Worm (Caenorhabditis elegans) whole organism, young adult: ENCODE results near the gene pix-1.
A peak's percentile ranks its signal among the peaks of the same experiment; 100 is the strongest.

Experiments
- B0035.1 ChIP-seq: sonication (generic microtip); optimal IDR thresholded peaks from 2 replicates; lab custom pipeline; 2016; ENCODE audit warnings: missing genetic modification characterization, mild to moderate bottlenecking, missing compliant biosample characterization, missing genotype, missing genetic modification reagents
- B0336.3 ChIP-seq: fragments of 200-800 bp; sonication (Bioruptor generic); IDR thresholded peaks from 2 replicates; pipeline ENCODE4 v1.3.6; 2022; ENCODE audit warnings: missing genetic modification characterization, missing compliant biosample characterization
- F22D6.2 ChIP-seq: sonication (generic microtip); optimal IDR thresholded peaks from 2 replicates; lab custom pipeline; 2016; ENCODE audit warnings: mild to moderate bottlenecking, missing genetic modification characterization, missing compliant biosample characterization
- F57A8.1 ChIP-seq: fragments of 200-800 bp; sonication (Bioruptor generic); optimal IDR thresholded peaks from 2 replicates; lab custom pipeline; 2018; ENCODE audit warnings: mild to moderate bottlenecking, missing genetic modification characterization, moderate library complexity, missing compliant biosample characterization
- K11D2.4 ChIP-seq: fragments of 200-800 bp; sonication (Bioruptor generic); IDR thresholded peaks from 2 replicates; pipeline ENCODE4 v1.3.6; 2022; ENCODE audit warnings: missing genetic modification reagents, missing genetic modification characterization, missing compliant biosample characterization
- K12H6.12 ChIP-seq: fragments of 200-800 bp; sonication (Bioruptor generic); optimal IDR thresholded peaks from 2 replicates; lab custom pipeline; 2018; ENCODE audit warnings: mild to moderate bottlenecking, missing genetic modification characterization, missing compliant biosample characterization
- T07F8.4 ChIP-seq: sonication (generic microtip); optimal IDR thresholded peaks from 2 replicates; lab custom pipeline; 2016; ENCODE audit warnings: mild to moderate bottlenecking, missing genetic modification characterization, moderate library complexity, missing compliant biosample characterization
- T26A5.8 ChIP-seq: sonication (generic microtip); optimal IDR thresholded peaks from 2 replicates; lab custom pipeline; 2016; ENCODE audit warnings: missing genetic modification characterization, missing compliant biosample characterization
- Y53F4B.3 ChIP-seq: fragments of 200-800 bp; sonication (Bioruptor generic); IDR thresholded peaks from 2 replicates; pipeline ENCODE4 v1.3.6; 2022; ENCODE audit warnings: missing genetic modification reagents, missing genetic modification characterization, missing compliant biosample characterization
- ZK185.1 ChIP-seq: sonication (generic microtip); optimal IDR thresholded peaks from 2 replicates; lab custom pipeline; 2016; ENCODE audit warnings: mild to moderate bottlenecking, missing genetic modification characterization, missing compliant biosample characterization; ENCODE audit not compliant: poor library complexity, severe bottlenecking
- attf-5 ChIP-seq: fragments of 200-800 bp; sonication (Bioruptor generic); optimal IDR thresholded peaks from 2 replicates; lab custom pipeline; 2018; ENCODE audit warnings: mild to moderate bottlenecking, missing genetic modification characterization, missing compliant biosample characterization
- attf-6 ChIP-seq: fragments of 200-800 bp; sonication (Bioruptor generic); IDR thresholded peaks from 2 replicates; pipeline ENCODE4 v1.3.6; 2022; ENCODE audit warnings: missing genetic modification reagents, missing genetic modification characterization, missing compliant biosample characterization
- bed-2 ChIP-seq: fragments of 200-800 bp; sonication (Bioruptor generic); IDR thresholded peaks from 2 replicates; pipeline ENCODE4 v1.3.6; 2022; ENCODE audit warnings: missing genetic modification reagents, missing genetic modification characterization, missing compliant biosample characterization
- ceh-27 ChIP-seq: fragments of 200-800 bp; sonication (Bioruptor generic); optimal IDR thresholded peaks from 2 replicates; lab custom pipeline; 2018; ENCODE audit warnings: mild to moderate bottlenecking, missing genetic modification characterization, moderate library complexity, missing compliant biosample characterization
- ceh-40 ChIP-seq: fragments of 200-800 bp; sonication (Bioruptor generic); IDR thresholded peaks from 2 replicates; pipeline ENCODE4 v1.3.6; 2022; ENCODE audit warnings: missing genetic modification characterization, missing compliant biosample characterization
- ceh-79 ChIP-seq: sonication (generic microtip); optimal IDR thresholded peaks from 2 replicates; lab custom pipeline; 2017; ENCODE audit warnings: mild to moderate bottlenecking, missing genetic modification characterization, missing compliant biosample characterization
- ceh-91 ChIP-seq: fragments of 200-800 bp; sonication (Bioruptor generic); IDR thresholded peaks from 2 replicates; pipeline ENCODE4 v1.3.6; 2022; ENCODE audit warnings: missing genetic modification reagents, missing genetic modification characterization, missing compliant biosample characterization
- chd-7 ChIP-seq: sonication (generic microtip); optimal IDR thresholded peaks from 2 replicates; lab custom pipeline; 2016; ENCODE audit warnings: mild to moderate bottlenecking, missing genetic modification characterization, moderate library complexity, missing compliant biosample characterization
- dox-1 ChIP-seq: fragments of 200-800 bp; sonication (Bioruptor generic); IDR thresholded peaks from 2 replicates; pipeline ENCODE4 v1.3.6; 2022; ENCODE audit warnings: missing genetic modification reagents, missing genetic modification characterization, missing compliant biosample characterization
- efl-1 ChIP-seq: fragments of 150-350 bp; optimal IDR thresholded peaks from 2 replicates; lab custom pipeline; 2014; ENCODE audit warnings: missing biosample characterization, missing genetic modification reagents, missing genetic modification characterization
- egrh-3 ChIP-seq: fragments of 200-800 bp; sonication (Bioruptor generic); IDR thresholded peaks from 2 replicates; pipeline ENCODE4 v1.3.6; 2022; ENCODE audit warnings: missing genetic modification reagents, missing genetic modification characterization, missing compliant biosample characterization
- gei-17 ChIP-seq: fragments of 200-800 bp; sonication (Bioruptor generic); optimal IDR thresholded peaks from 2 replicates; lab custom pipeline; 2018; ENCODE audit warnings: mild to moderate bottlenecking, missing genetic modification characterization, missing compliant biosample characterization
- him-1 ChIP-seq: sonication (generic microtip); optimal IDR thresholded peaks from 2 replicates; lab custom pipeline; 2016; ENCODE audit warnings: missing genotype, missing genetic modification reagents, missing genetic modification characterization, missing compliant biosample characterization
- hmg-1.2 ChIP-seq: fragments of 200-800 bp; sonication (Bioruptor generic); IDR thresholded peaks from 2 replicates; pipeline ENCODE4 v1.3.6; 2022; ENCODE audit warnings: missing genetic modification reagents, missing genetic modification characterization, missing compliant biosample characterization
- hrde-1 ChIP-seq: sonication (generic microtip); optimal IDR thresholded peaks from 2 replicates; lab custom pipeline; 2016; ENCODE audit warnings: missing genetic modification characterization, mild to moderate bottlenecking, missing compliant biosample characterization, moderate library complexity, missing genotype, missing genetic modification reagents, borderline replicate concordance
- lin-40 ChIP-seq: sonication (generic microtip); optimal IDR thresholded peaks from 2 replicates; lab custom pipeline; 2016; ENCODE audit warnings: missing genetic modification characterization, mild to moderate bottlenecking, missing compliant biosample characterization, missing genotype, missing genetic modification reagents
- lin-54 ChIP-seq: fragments of 200-800 bp; sonication (Bioruptor generic); optimal IDR thresholded peaks from 2 replicates; lab custom pipeline; 2018; ENCODE audit warnings: mild to moderate bottlenecking, missing genetic modification characterization, missing compliant biosample characterization
- madf-10 ChIP-seq: sonication (generic microtip); optimal IDR thresholded peaks from 2 replicates; lab custom pipeline; 2016; ENCODE audit warnings: mild to moderate bottlenecking, missing genetic modification characterization, missing compliant biosample characterization
- madf-3 ChIP-seq: fragments of 200-800 bp; sonication (Bioruptor generic); IDR thresholded peaks from 2 replicates; pipeline ENCODE4 v1.3.6; 2022; ENCODE audit warnings: missing genetic modification reagents, missing genetic modification characterization, missing compliant biosample characterization
- mcd-1 ChIP-seq: fragments of 200-800 bp; sonication (Bioruptor generic); IDR thresholded peaks from 2 replicates; pipeline ENCODE4 v1.3.6; 2022; ENCODE audit warnings: missing genetic modification reagents, missing genetic modification characterization, missing compliant biosample characterization
- nhr-120 ChIP-seq: fragments of 200-800 bp; sonication (Bioruptor generic); IDR thresholded peaks from 2 replicates; pipeline ENCODE4 v1.3.6; 2022; ENCODE audit warnings: missing genetic modification characterization, missing compliant biosample characterization
- nhr-80 ChIP-seq: sonication (generic microtip); optimal IDR thresholded peaks from 2 replicates; lab custom pipeline; 2016; ENCODE audit warnings: missing genetic modification characterization, missing compliant biosample characterization
- pbrm-1 ChIP-seq: fragments of 200-800 bp; sonication (Bioruptor generic); IDR thresholded peaks from 2 replicates; pipeline ENCODE4 v1.3.6; 2022; ENCODE audit warnings: missing genetic modification reagents, missing genetic modification characterization, missing compliant biosample characterization
- pha-4 ChIP-seq: fragments of 150-350 bp; sonication (generic microtip); optimal IDR thresholded peaks from 2 replicates; lab custom pipeline; 2014; ENCODE audit warnings: missing biosample characterization, missing genetic modification reagents, missing genetic modification characterization
- rpc-1 ChIP-seq, 2 experiments: fragments of 150-350 bp in 1 of 2; sonication (generic microtip) in 1 of 2; optimal IDR thresholded peaks; 2 replicates each; lab custom pipeline; 2014 to 2018; ENCODE audit warnings: missing biosample characterization in 1 of 2, missing genetic modification characterization in 1 of 2, missing genetic modification reagents in 1 of 2, missing genotype in 1 of 2
- snpc-1.1 ChIP-seq: sonication (generic microtip); optimal IDR thresholded peaks from 2 replicates; lab custom pipeline; 2017; ENCODE audit warnings: missing genetic modification characterization, mild to moderate bottlenecking, missing compliant biosample characterization, antibody characterized with exemption, moderate library complexity, missing genotype, missing genetic modification reagents; ENCODE audit not compliant: insufficient read depth
- somi-1 ChIP-seq: fragments of 200-800 bp; sonication (Bioruptor generic); optimal IDR thresholded peaks from 2 replicates; lab custom pipeline; 2018; ENCODE audit warnings: mild to moderate bottlenecking, missing genetic modification characterization, missing compliant biosample characterization
- tbx-9 ChIP-seq: sonication (generic microtip); optimal IDR thresholded peaks from 2 replicates; lab custom pipeline; 2016; ENCODE audit warnings: borderline replicate concordance, missing genetic modification characterization, inconsistent platforms, missing compliant biosample characterization
- unc-130 ChIP-seq: sonication (generic microtip); optimal IDR thresholded peaks from 2 replicates; lab custom pipeline; 2016; ENCODE audit warnings: missing genetic modification reagents, missing genetic modification characterization, missing compliant biosample characterization
- zfh-2 ChIP-seq: fragments of 200-800 bp; sonication (Bioruptor generic); conservative IDR thresholded peaks from 2 replicates; pipeline ENCODE4 v1.3.6; 2022; ENCODE audit warnings: missing genetic modification reagents, missing genetic modification characterization, missing compliant biosample characterization
- zim-3 ChIP-seq: sonication (generic microtip); optimal IDR thresholded peaks from 2 replicates; lab custom pipeline; 2017; ENCODE audit warnings: mild to moderate bottlenecking, missing genetic modification characterization, moderate library complexity, missing compliant biosample characterization
- ztf-25 ChIP-seq: fragments of 200-800 bp; sonication (Bioruptor generic); IDR thresholded peaks from 2 replicates; pipeline ENCODE4 v1.3.6; 2022; ENCODE audit warnings: missing genetic modification reagents, missing genetic modification characterization, missing compliant biosample characterization
- ztf-6 ChIP-seq: fragments of 200-800 bp; sonication (Bioruptor generic); IDR thresholded peaks from 2 replicates; pipeline ENCODE4 v1.3.6; 2022; ENCODE audit warnings: missing genetic modification reagents, missing genetic modification characterization, missing compliant biosample characterization

Gene pix-1

DNA sequence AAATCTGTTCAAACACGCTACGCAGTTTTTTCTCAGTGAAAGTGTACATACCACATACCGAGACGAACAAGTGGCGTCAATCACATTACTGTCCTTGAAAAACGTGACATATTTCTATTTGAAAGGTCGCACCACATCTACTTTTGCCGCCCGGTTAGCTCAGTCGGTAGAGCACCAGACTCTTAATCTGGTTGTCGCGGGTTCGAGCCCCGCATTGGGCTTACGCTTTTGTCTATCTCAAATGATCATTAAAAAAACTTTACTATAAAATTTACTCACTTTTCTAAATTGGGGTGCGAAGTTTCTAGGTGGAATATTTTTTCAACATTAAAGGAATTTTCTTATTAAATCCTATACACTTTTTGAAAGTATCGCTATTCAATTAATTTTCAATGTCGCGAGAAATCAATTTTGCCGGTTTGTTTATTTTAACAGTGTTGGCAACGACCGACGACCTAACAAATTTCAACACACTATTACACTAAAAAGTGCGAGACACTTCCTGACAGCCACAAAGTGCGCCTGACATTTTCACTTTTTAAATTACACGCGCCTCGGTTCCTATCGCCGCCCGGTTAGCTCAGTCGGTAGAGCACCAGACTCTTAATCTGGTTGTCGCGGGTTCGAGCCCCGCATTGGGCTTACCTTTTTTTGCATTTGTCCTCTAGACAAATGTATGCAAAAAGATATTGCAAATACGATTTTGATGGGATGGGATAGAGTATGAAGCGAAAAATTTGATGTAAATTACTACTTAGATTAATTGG lies 3.3 kb downstream of the pix-1 start (continued):
- TF ChIP-seq ztf-25 = peak; percentile 94
- no peak for TF ChIP-seq bed-2 (GFP tag; lab: Robert Waterston, UW)
- TF ChIP-seq B0336.3 (GFP tag; lab: Robert Waterston, UW) = no peak; the same call in 1 of the 2 replicates
- peak; percentile 10 for TF ChIP-seq snpc-1.1 (tag; lab: Kevin White, UChicago)
- no peak for TF ChIP-seq gei-17 (GFP tag; lab: Kevin White, UChicago)
- TF ChIP-seq hmg-1.2 (GFP tag; lab: Robert Waterston, UW) = peak; percentile 60
- no peak for TF ChIP-seq tbx-9
- peak; percentile 80 for TF ChIP-seq rpc-1 (optimal IDR thresholded peaks at IDR 0.05; lab: Kevin White, UChicago)
- TF ChIP-seq rpc-1 (tag; optimal IDR thresholded peaks at IDR 0.05; lab: Kevin White, UChicago) = peak; percentile 89
- TF ChIP-seq attf-5 (GFP tag; lab: Kevin White, UChicago) = peak; percentile 50
- peak; percentile 22 for TF ChIP-seq unc-130
- peak; percentile 37 for TF ChIP-seq lin-40
- peak; percentile 65 for TF ChIP-seq T26A5.8 (tag; lab: Kevin White, UChicago)
- peak; percentile 50 for TF ChIP-seq hrde-1 (tag; lab: Kevin White, UChicago)
- peak; percentile 87 for TF ChIP-seq pbrm-1 (GFP tag; lab: Robert Waterston, UW)
- peak; percentile 34 for TF ChIP-seq madf-10 (tag; lab: Kevin White, UChicago)
- TF ChIP-seq ZK185.1 (tag; lab: Kevin White, UChicago) = peak; percentile 77
- peak; percentile 58 for TF ChIP-seq dox-1 (GFP tag; lab: Robert Waterston, UW)
- TF ChIP-seq ceh-79 = no peak
- TF ChIP-seq him-1 (tag; lab: Kevin White, UChicago) = peak; percentile 23
- peak; percentile 68 for TF ChIP-seq attf-6 (GFP tag; lab: Robert Waterston, UW)
- peak; percentile 43 for TF ChIP-seq zim-3 (tag; lab: Kevin White, UChicago)
- peak; percentile 35 for TF ChIP-seq B0035.1 (tag; lab: Kevin White, UChicago)
- TF ChIP-seq, all 124 proteins: peak for 62

DNA sequence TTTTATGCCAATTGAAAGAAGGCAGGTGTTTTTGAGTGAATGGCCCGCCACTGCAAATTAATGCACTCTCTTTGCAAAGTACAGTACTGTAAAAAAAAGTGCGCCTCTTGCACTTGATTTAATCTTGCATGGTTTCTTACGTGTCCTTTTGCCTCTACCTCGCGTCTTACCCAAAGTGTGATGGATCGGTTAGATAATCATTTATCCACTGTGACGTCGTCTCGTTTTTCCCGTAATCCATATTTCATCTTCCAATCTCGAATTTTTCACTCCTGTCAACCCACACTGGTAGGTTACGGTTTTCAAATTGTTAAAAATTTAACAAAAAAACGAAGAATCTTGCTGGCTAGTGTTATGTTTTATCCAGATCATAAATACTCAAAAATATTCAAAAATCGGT lies 9.6 kb downstream of the pix-1 start:
- TF ChIP-seq pha-4 (tag; lab: Kevin White, UChicago) = no peak
- TF ChIP-seq ceh-40 (GFP tag; lab: Robert Waterston, UW) = no peak
- TF ChIP-seq F22D6.2 (tag; lab: Kevin White, UChicago) = no peak
- no peak for TF ChIP-seq efl-1

DNA sequence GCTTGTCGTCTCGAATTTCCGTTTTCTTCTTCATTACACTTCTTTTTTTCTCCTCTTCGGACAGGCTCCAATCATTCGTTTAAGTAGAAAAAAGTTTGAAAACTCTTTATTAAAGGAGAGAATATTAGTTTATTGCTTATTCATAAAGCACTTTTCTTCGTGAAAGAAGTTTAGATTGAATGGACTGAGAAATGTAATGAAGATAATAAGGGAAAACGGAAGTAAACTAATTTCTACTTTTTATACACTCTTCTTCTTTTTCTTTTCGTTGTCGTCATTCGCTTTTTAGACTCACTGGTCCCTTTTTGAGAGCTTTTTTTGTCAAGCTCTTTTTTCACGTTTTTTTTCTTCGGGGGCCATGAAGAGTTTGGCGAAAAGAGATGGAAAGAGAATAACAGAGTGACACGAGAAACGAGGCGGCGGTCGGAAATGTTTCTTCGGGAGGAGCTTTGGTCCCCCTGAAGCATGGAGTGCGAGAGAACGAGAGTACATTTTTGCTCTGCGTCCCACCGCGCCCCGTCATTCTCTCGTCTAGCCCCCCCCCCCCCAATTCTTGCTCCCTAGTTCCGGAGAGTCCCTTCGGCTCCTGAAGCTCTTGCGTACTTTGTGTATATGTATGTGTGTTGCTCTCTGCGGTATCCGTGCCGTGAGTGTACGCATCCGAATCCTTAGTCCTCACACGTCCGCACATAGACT lies 12.2 kb downstream of the pix-1 start:
- TF ChIP-seq lin-40 = peak; percentile 20
- peak; percentile 71 for TF ChIP-seq K12H6.12 (tag; lab: Kevin White, UChicago)
- TF ChIP-seq nhr-80 = no peak
- TF ChIP-seq pbrm-1 (GFP tag; lab: Robert Waterston, UW) = no peak
- peak; percentile 54 for TF ChIP-seq mcd-1 (GFP tag; lab: Robert Waterston, UW)
- TF ChIP-seq somi-1 (GFP tag; lab: Kevin White, UChicago) = peak; percentile 33
- TF ChIP-seq Y53F4B.3 (GFP tag; lab: Robert Waterston, UW) = no peak
- no peak for TF ChIP-seq ceh-91
- no peak for TF ChIP-seq madf-3 (GFP tag; lab: Robert Waterston, UW)
- TF ChIP-seq K11D2.4 (GFP tag; lab: Robert Waterston, UW) = no peak
- TF ChIP-seq ztf-6 (GFP tag; lab: Robert Waterston, UW) = 0 out of 2 replicates have a peak, but pooled peaks have one; percentile 24
- TF ChIP-seq chd-7 (tag; lab: Kevin White, UChicago) = peak; percentile 49
- TF ChIP-seq lin-54 = no peak
- TF ChIP-seq hmg-1.2 (GFP tag; lab: Robert Waterston, UW) = peak; percentile 40
- TF ChIP-seq nhr-120 (GFP tag; lab: Robert Waterston, UW) = no peak
- no peak for TF ChIP-seq F57A8.1
- TF ChIP-seq egrh-3 (GFP tag; lab: Robert Waterston, UW) = peak; percentile 68; the same call in 1 of the 2 replicates
- TF ChIP-seq T07F8.4 (tag; lab: Kevin White, UChicago) = no peak
- TF ChIP-seq ceh-27 (GFP tag; lab: Kevin White, UChicago) = peak; percentile 18
- peak; percentile 97 for TF ChIP-seq zfh-2
